Fruit fly (Drosophila melanogaster) whole organism, embryonic: ENCODE measurements around the gene Etl1.
A peak's percentile ranks its signal among the peaks of the same experiment; 100 is the strongest.

Source experiments
- ATbp ChIP-seq: fragments of 200-800 bp; sonication (Bioruptor generic); optimal IDR thresholded peaks from 2 replicates; lab custom pipeline; 2017; ENCODE audit warnings: missing biosample characterization, mild to moderate bottlenecking, missing genetic modification characterization, missing genetic modification reagents
- Asciz ChIP-seq: fragments of 200-800 bp; sonication (Bioruptor generic); optimal IDR thresholded peaks from 2 replicates; lab custom pipeline; 2017; ENCODE audit warnings: missing biosample characterization, mild to moderate bottlenecking, missing genetic modification characterization, missing genetic modification reagents
- Atf3 ChIP-seq: fragments of 200-800 bp; sonication (Bioruptor generic); optimal IDR thresholded peaks from 3 replicates; lab custom pipeline; 2016; ENCODE audit warnings: missing biosample characterization, missing genetic modification characterization
- Atf6 ChIP-seq: fragments of 200-800 bp; sonication (Bioruptor generic); IDR thresholded peaks from 2 replicates; pipeline ENCODE4 v1.3.6; 2022; ENCODE audit warnings: missing biosample characterization, missing genetic modification characterization
- CG1024 ChIP-seq: fragments of 200-800 bp; sonication (Bioruptor generic); IDR thresholded peaks from 2 replicates; pipeline ENCODE4 v1.3.6; 2022; ENCODE audit warnings: missing biosample characterization, missing genetic modification characterization
- CG10462 ChIP-seq: fragments of 200-800 bp; sonication (Bioruptor generic); optimal IDR thresholded peaks from 2 replicates; lab custom pipeline; 2016; ENCODE audit warnings: missing biosample characterization, missing genetic modification characterization
- CG10979 ChIP-seq: fragments of 200-800 bp; sonication (Bioruptor generic); optimal IDR thresholded peaks from 2 replicates; lab custom pipeline; 2018; ENCODE audit warnings: missing biosample characterization, mild to moderate bottlenecking, missing genetic modification characterization, moderate library complexity
- CG11695 ChIP-seq: fragments of 200-800 bp; sonication (Bioruptor generic); IDR thresholded peaks from 3 replicates; pipeline ENCODE4 v1.3.6; 2022; ENCODE audit warnings: missing biosample characterization, missing genetic modification characterization
- CG12071 ChIP-seq: fragments of 200-800 bp; sonication (Bioruptor generic); optimal IDR thresholded peaks from 3 replicates; lab custom pipeline; 2018; ENCODE audit warnings: missing biosample characterization, mild to moderate bottlenecking, missing genetic modification characterization
- CG13287 ChIP-seq: fragments of 200-800 bp; sonication (Bioruptor generic); IDR thresholded peaks from 2 replicates; pipeline ENCODE4 v1.3.6; 2022; ENCODE audit warnings: missing biosample characterization, missing genetic modification characterization; ENCODE audit not compliant: partially characterized antibody
- CG1603 ChIP-seq: fragments of 200-800 bp; sonication (Bioruptor generic); optimal IDR thresholded peaks from 2 replicates; lab custom pipeline; 2019; ENCODE audit warnings: missing biosample characterization, mild to moderate bottlenecking, missing genetic modification characterization, moderate library complexity
- CG17186 ChIP-seq: fragments of 200-800 bp; sonication (Bioruptor generic); optimal IDR thresholded peaks from 3 replicates; lab custom pipeline; 2017; ENCODE audit warnings: missing biosample characterization, missing genetic modification reagents, missing genetic modification characterization
- CG17612 ChIP-seq: fragments of 200-800 bp; sonication (Bioruptor generic); IDR thresholded peaks from 2 replicates; pipeline ENCODE4 v1.3.6; 2022; ENCODE audit warnings: missing biosample characterization, missing genetic modification characterization
- CG17829 ChIP-seq: fragments of 200-800 bp; optimal IDR thresholded peaks from 2 replicates; lab custom pipeline; 2019; ENCODE audit warnings: missing biosample characterization, mild to moderate bottlenecking, missing genetic modification characterization, moderate library complexity
- CG18011 ChIP-seq: fragments of 200-800 bp; sonication (Bioruptor generic); optimal IDR thresholded peaks from 2 replicates; lab custom pipeline; 2017; ENCODE audit warnings: missing biosample characterization, missing genetic modification characterization, mild to moderate bottlenecking, moderate library complexity, missing genotype
- CG18599 ChIP-seq: fragments of 200-800 bp; sonication (Bioruptor generic); optimal IDR thresholded peaks from 3 replicates; lab custom pipeline; 2017; ENCODE audit warnings: missing biosample characterization, missing genetic modification characterization, mild to moderate bottlenecking, moderate library complexity, missing genetic modification reagents
- CG2120 ChIP-seq: fragments of 200-800 bp; sonication (Bioruptor generic); optimal IDR thresholded peaks from 3 replicates; lab custom pipeline; 2016; ENCODE audit warnings: missing biosample characterization, missing genetic modification characterization
- CG2712 ChIP-seq: fragments of 200-800 bp; optimal IDR thresholded peaks from 3 replicates; lab custom pipeline; 2019; ENCODE audit warnings: missing biosample characterization, mild to moderate bottlenecking, missing genetic modification characterization, moderate library complexity
- CG33213 ChIP-seq: fragments of 200-800 bp; sonication (Bioruptor generic); optimal IDR thresholded peaks from 3 replicates; lab custom pipeline; 2016; ENCODE audit warnings: missing biosample characterization, missing genetic modification characterization
- CG34224 ChIP-seq: fragments of 200-800 bp; sonication (Bioruptor generic); IDR thresholded peaks from 3 replicates; pipeline ENCODE4 v1.3.6; 2022; ENCODE audit warnings: missing biosample characterization, missing genetic modification characterization; ENCODE audit not compliant: partially characterized antibody
- CG34376 ChIP-seq: fragments of 200-800 bp; sonication (Bioruptor generic); optimal IDR thresholded peaks from 2 replicates; lab custom pipeline; 2018; ENCODE audit warnings: missing biosample characterization, mild to moderate bottlenecking, missing genetic modification characterization
- CG4360 ChIP-seq: fragments of 200-800 bp; sonication (Bioruptor generic); IDR thresholded peaks from 2 replicates; pipeline ENCODE4 v1.3.6; 2022; ENCODE audit warnings: missing biosample characterization, missing genetic modification characterization
- CG4617 ChIP-seq: fragments of 200-800 bp; sonication (Bioruptor generic); optimal IDR thresholded peaks from 3 replicates; lab custom pipeline; 2016; ENCODE audit warnings: missing biosample characterization, missing genetic modification characterization, borderline replicate concordance
- CG8765 ChIP-seq: fragments of 200-800 bp; sonication (Bioruptor generic); IDR thresholded peaks from 2 replicates; pipeline ENCODE4 v1.3.6; 2022; ENCODE audit warnings: missing biosample characterization, missing genetic modification characterization
- CkIIα-i1 ChIP-seq: fragments of 200-800 bp; sonication (Bioruptor generic); IDR thresholded peaks from 2 replicates; pipeline ENCODE4 v1.3.6; 2022; ENCODE audit warnings: missing biosample characterization, missing genetic modification characterization
- Dad ChIP-seq: fragments of 200-800 bp; sonication (Bioruptor generic); optimal IDR thresholded peaks from 3 replicates; lab custom pipeline; 2016; ENCODE audit warnings: missing biosample characterization, missing genetic modification characterization
- HLH4C ChIP-seq: fragments of 200-800 bp; sonication (Bioruptor generic); IDR thresholded peaks from 3 replicates; pipeline ENCODE4 v1.3.6; 2022; ENCODE audit warnings: missing biosample characterization, missing genetic modification characterization; ENCODE audit not compliant: partially characterized antibody
- Lhr ChIP-seq: fragments of 200-800 bp; sonication (Bioruptor generic); optimal IDR thresholded peaks from 3 replicates; lab custom pipeline; 2017; ENCODE audit warnings: mild to moderate bottlenecking, missing biosample characterization, missing genetic modification reagents, missing genetic modification characterization
- MESR4 ChIP-seq: fragments of 200-800 bp; sonication (Bioruptor generic); optimal IDR thresholded peaks from 2 replicates; lab custom pipeline; 2018; ENCODE audit warnings: missing biosample characterization, mild to moderate bottlenecking, missing genetic modification characterization, moderate library complexity
- Mad ChIP-seq: fragments of 200-800 bp; sonication (Bioruptor generic); optimal IDR thresholded peaks from 2 replicates; lab custom pipeline; 2016; ENCODE audit warnings: missing biosample characterization, missing genetic modification characterization
- Myb ChIP-seq: fragments of 200-800 bp; sonication (Bioruptor generic); optimal IDR thresholded peaks from 2 replicates; lab custom pipeline; 2016; ENCODE audit warnings: missing biosample characterization, missing genetic modification characterization
- NC2α ChIP-seq: fragments of 200-800 bp; sonication (Bioruptor generic); optimal IDR thresholded peaks from 2 replicates; lab custom pipeline; 2016; ENCODE audit warnings: missing biosample characterization, missing genetic modification characterization
- NFAT ChIP-seq: fragments of 200-800 bp; sonication (Bioruptor generic); IDR thresholded peaks from 2 replicates; pipeline ENCODE4 v1.3.6; 2022; ENCODE audit warnings: missing biosample characterization, missing genetic modification characterization
- NfI ChIP-seq: fragments of 200-800 bp; sonication (Bioruptor generic); optimal IDR thresholded peaks from 3 replicates; lab custom pipeline; 2018; ENCODE audit warnings: missing biosample characterization, mild to moderate bottlenecking, missing genetic modification characterization, moderate library complexity
- Stat92E ChIP-seq, 3 experiments: fragments of >200 bp in 2 of 3; fragments of 200-800 bp in 1 of 3; sonication (Bioruptor generic) in 1 of 3; optimal IDR thresholded peaks; 2 replicates each; lab custom pipeline; 2017 to 2019; ENCODE audit warnings: missing biosample characterization in 3 of 3, missing genetic modification characterization in 3 of 3, mild to moderate bottlenecking in 1 of 3, moderate library complexity in 1 of 3
- YL-1 ChIP-seq: fragments of 200-800 bp; sonication (Bioruptor generic); optimal IDR thresholded peaks from 3 replicates; lab custom pipeline; 2017; ENCODE audit warnings: missing biosample characterization, mild to moderate bottlenecking, missing genetic modification characterization
- btn ChIP-seq: fragments of 200-800 bp; sonication (Bioruptor generic); optimal IDR thresholded peaks from 2 replicates; lab custom pipeline; 2016; ENCODE audit warnings: missing biosample characterization, missing genetic modification characterization
- chm ChIP-seq: fragments of 200-800 bp; sonication (Bioruptor generic); IDR thresholded peaks from 2 replicates; pipeline ENCODE4 v1.3.6; 2022; ENCODE audit warnings: missing biosample characterization, missing genetic modification characterization
- dati ChIP-seq: fragments of 200-800 bp; sonication (Bioruptor generic); IDR thresholded peaks from 2 replicates; pipeline ENCODE4 v1.3.6; 2022; ENCODE audit warnings: missing biosample characterization, missing genetic modification characterization
- inv ChIP-seq: fragments of 200-800 bp; sonication (Bioruptor generic); IDR thresholded peaks from 2 replicates; pipeline ENCODE4 v1.3.6; 2022; ENCODE audit warnings: missing biosample characterization, missing genetic modification characterization; ENCODE audit not compliant: partially characterized antibody
- lmd ChIP-seq: fragments of 200-800 bp; sonication (Bioruptor generic); IDR thresholded peaks from 2 replicates; pipeline ENCODE4 v1.3.6; 2022; ENCODE audit warnings: missing biosample characterization, missing genetic modification characterization
- mirr ChIP-seq: fragments of 200-800 bp; sonication (Bioruptor generic); optimal IDR thresholded peaks from 3 replicates; lab custom pipeline; 2018; ENCODE audit warnings: missing biosample characterization, mild to moderate bottlenecking, missing genetic modification characterization
- nau ChIP-seq: fragments of 200-800 bp; sonication (Bioruptor generic); optimal IDR thresholded peaks from 3 replicates; lab custom pipeline; 2017; ENCODE audit warnings: missing biosample characterization, mild to moderate bottlenecking, missing genetic modification characterization, missing genetic modification reagents
- onecut ChIP-seq: fragments of 200-800 bp; sonication (Bioruptor generic); IDR thresholded peaks from 2 replicates; pipeline ENCODE4 v1.3.6; 2022; ENCODE audit warnings: missing biosample characterization, missing genetic modification characterization
- sd ChIP-seq: fragments of 200-800 bp; sonication (Bioruptor generic); optimal IDR thresholded peaks from 3 replicates; lab custom pipeline; 2018; ENCODE audit warnings: missing biosample characterization, mild to moderate bottlenecking, missing genetic modification characterization, moderate library complexity
- sens ChIP-seq: fragments of 200-800 bp; sonication (Bioruptor generic); peaks from one replicate; lab custom pipeline; 2016; ENCODE audit warnings: missing biosample characterization, missing genetic modification characterization
- sens-2 ChIP-seq: fragments of 200-800 bp; sonication (Bioruptor generic); IDR thresholded peaks from 2 replicates; pipeline ENCODE4 v1.3.6; 2022; ENCODE audit warnings: missing biosample characterization, missing genetic modification characterization
- slou ChIP-seq: fragments of 200-800 bp; sonication (Bioruptor generic); optimal IDR thresholded peaks from 3 replicates; lab custom pipeline; 2016; ENCODE audit warnings: missing biosample characterization, missing genetic modification characterization
- trem ChIP-seq: fragments of 200-800 bp; optimal IDR thresholded peaks from 3 replicates; lab custom pipeline; 2019; ENCODE audit warnings: missing biosample characterization, mild to moderate bottlenecking, missing genetic modification characterization, moderate library complexity
- wek ChIP-seq: fragments of 200-800 bp; sonication (Bioruptor generic); optimal IDR thresholded peaks from 3 replicates; lab custom pipeline; 2018; ENCODE audit warnings: missing biosample characterization, mild to moderate bottlenecking, missing genetic modification characterization, moderate library complexity
- zen ChIP-seq: fragments of 200-800 bp; sonication (Bioruptor generic); optimal IDR thresholded peaks from 3 replicates; lab custom pipeline; 2018; ENCODE audit warnings: missing biosample characterization, mild to moderate bottlenecking, missing genetic modification characterization, moderate library complexity

The Etl1 gene

dm6 chr2L:9890576-9890975 lies 21.8 kb downstream of the Etl1 start, which contains the start of the genes CG34183 and CG4537 (continued):
- no peak for TF ChIP-seq CG4360 (GFP tag; lab: Robert Waterston, UW)
- TF ChIP-seq trem (tag; lab: Kevin White, UChicago): peak; percentile 44
- peak; percentile 44 for TF ChIP-seq CG1603
- peak; percentile 95 for TF ChIP-seq CG34224
- TF ChIP-seq Atf3 (GFP tag; lab: Kevin White, UChicago): no peak
- TF ChIP-seq lmd (GFP tag; lab: Robert Waterston, UW): no peak
- TF ChIP-seq CG13287 (GFP tag; lab: Robert Waterston, UW): peak; percentile 96
- no peak for TF ChIP-seq slou
- TF ChIP-seq NfI (GFP tag; lab: Kevin White, UChicago): no peak
- no peak for TF ChIP-seq CG2712
- TF ChIP-seq nau (GFP tag; lab: Kevin White, UChicago): no peak
- no peak for TF ChIP-seq onecut
- TF ChIP-seq sens-2 (GFP tag; lab: Robert Waterston, UW): no peak
- peak; percentile 5 for TF ChIP-seq CG2120 (GFP tag; lab: Kevin White, UChicago)
- TF ChIP-seq CG10979 (tag; lab: Kevin White, UChicago): no peak
- TF ChIP-seq zen: no peak
- TF ChIP-seq CG12071 (GFP tag; lab: Kevin White, UChicago): no peak
- no peak for TF ChIP-seq ATbp (GFP tag; lab: Kevin White, UChicago)
- no peak for TF ChIP-seq NC2α
- no peak for TF ChIP-seq Lhr (GFP tag; lab: Kevin White, UChicago)
- peak; percentile 11 for TF ChIP-seq Dad (GFP tag; lab: Kevin White, UChicago)
- TF ChIP-seq sens: peak; percentile 58
- TF ChIP-seq CG11695 (GFP tag; lab: Robert Waterston, UW): no peak
- TF ChIP-seq CG4617 (GFP tag; lab: Kevin White, UChicago): peak; percentile 36
- no peak for TF ChIP-seq CG18599
- TF ChIP-seq Stat92E (GFP tag; optimal IDR thresholded peaks at IDR 0.05; lab: Kevin White, UChicago): no peak
- no peak for TF ChIP-seq CG17612 (GFP tag; lab: Robert Waterston, UW)
- TF ChIP-seq btn: no peak
- no peak for TF ChIP-seq CkIIα-i1 (GFP tag; lab: Robert Waterston, UW)
- TF ChIP-seq Asciz (GFP tag; lab: Kevin White, UChicago): no peak
- TF ChIP-seq Mad (GFP tag; lab: Kevin White, UChicago): no peak
- TF ChIP-seq CG18011 (GFP tag; lab: Kevin White, UChicago): no peak
- TF ChIP-seq CG33213 (GFP tag; lab: Kevin White, UChicago): no peak
- TF ChIP-seq NFAT (GFP tag; lab: Robert Waterston, UW): no peak
- no peak for TF ChIP-seq dati (GFP tag; lab: Robert Waterston, UW)
- TF ChIP-seq CG17186 (GFP tag; lab: Kevin White, UChicago): peak; percentile 0
- peak; percentile 35 for TF ChIP-seq Myb
- TF ChIP-seq MESR4: peak; percentile 74
- no peak for TF ChIP-seq CG10462 (GFP tag; lab: Kevin White, UChicago)
- peak; percentile 90 for TF ChIP-seq HLH4C (GFP tag; lab: Robert Waterston, UW)
- TF ChIP-seq Atf6 (GFP tag; lab: Robert Waterston, UW): no peak
- TF ChIP-seq CG1024 (GFP tag; lab: Robert Waterston, UW): no peak
- no peak for TF ChIP-seq wek (GFP tag; lab: Kevin White, UChicago)
- peak; percentile 6 for TF ChIP-seq CG34376
- TF ChIP-seq CG17829 (tag; lab: Kevin White, UChicago): peak; percentile 17
- TF ChIP-seq chm (GFP tag; lab: Robert Waterston, UW): no peak
- peak; percentile 77 for TF ChIP-seq inv (GFP tag; lab: Robert Waterston, UW)
- no peak for TF ChIP-seq mirr (GFP tag; lab: Kevin White, UChicago)
- no peak for TF ChIP-seq CG8765
- peak; percentile 67 for TF ChIP-seq YL-1 (GFP tag; lab: Kevin White, UChicago)
- TF ChIP-seq sd (tag; lab: Kevin White, UChicago): peak; percentile 82
